Fruit fly (Drosophila melanogaster): ENCODE results near the gene Rpt3R.

The Rpt3R gene

DNA sequence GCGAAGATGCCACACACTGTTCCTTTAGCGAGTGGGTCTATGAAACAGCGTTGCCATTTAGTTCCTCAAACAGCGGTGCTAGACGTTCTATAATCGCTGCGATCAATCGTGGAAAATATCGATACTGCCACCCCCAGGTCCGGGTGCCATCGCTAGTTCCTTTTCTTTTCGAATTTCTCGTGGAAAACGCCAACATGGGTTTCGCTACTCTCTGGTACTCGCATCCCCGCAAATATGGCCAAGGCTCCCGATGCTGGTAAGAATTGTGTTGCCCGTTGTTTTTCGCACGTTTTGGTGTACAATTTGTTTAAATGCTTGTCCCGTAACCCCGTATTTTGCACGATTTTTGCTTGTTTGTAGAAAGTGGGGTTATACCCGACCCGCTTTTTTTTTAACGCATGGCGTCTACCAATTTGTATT is 21.6 kb upstream of the Rpt3R start, which contains the start of gene RpS29 (continued):
- peak; percentile 84 for TF ChIP-seq CG10267 (tag; optimal IDR thresholded peaks at IDR 0.05)
- peak; percentile 99 for TF ChIP-seq MESR4 (GFP tag; optimal IDR thresholded peaks at IDR 0.05)
- peak; percentile 60 for TF ChIP-seq CG14050 (GFP tag; IDR thresholded peaks at IDR 0.05)
- peak; percentile 74 for TF ChIP-seq sisA (GFP tag; IDR thresholded peaks at IDR 0.05)
- peak; percentile 90 for TF ChIP-seq vvl (GFP tag; IDR thresholded peaks at IDR 0.05)
- peak; percentile 84 for TF ChIP-seq fu2 (GFP tag; optimal IDR thresholded peaks at IDR 0.05)
- TF ChIP-seq bcd (GFP tag; optimal IDR thresholded peaks at IDR 0.05): peak; percentile 85
- TF ChIP-seq cad (GFP tag; optimal IDR thresholded peaks at IDR 0.05): no peak
- peak; percentile 100 for TF ChIP-seq E2f2 (GFP tag; IDR thresholded peaks at IDR 0.05)
- TF ChIP-seq eyg (GFP tag; optimal IDR thresholded peaks at IDR 0.05): peak; percentile 70
- TF ChIP-seq ac (GFP tag; optimal IDR thresholded peaks at IDR 0.05): no peak
- peak; percentile 45 for TF ChIP-seq tup (GFP tag; optimal IDR thresholded peaks at IDR 0.05)
- peak; percentile 39 for TF ChIP-seq zen (tag; optimal IDR thresholded peaks at IDR 0.05)
- TF ChIP-seq CG2678 (tag; optimal IDR thresholded peaks at IDR 0.05): peak; percentile 68
- TF ChIP-seq Doc2 (GFP tag; IDR thresholded peaks at IDR 0.05): no peak
- peak; percentile 77 for TF ChIP-seq pfk (GFP tag; optimal IDR thresholded peaks at IDR 0.05)
- TF ChIP-seq HLH54F (GFP tag; optimal IDR thresholded peaks at IDR 0.05): peak; percentile 87
- peak; percentile 57; the same call in 1 of the 2 replicates for TF ChIP-seq CG32767 (GFP tag; IDR thresholded peaks at IDR 0.05)
- no peak for TF ChIP-seq Sox100B (GFP tag; optimal IDR thresholded peaks at IDR 0.05)
- peak; percentile 79 for TF ChIP-seq vfl (GFP tag; optimal IDR thresholded peaks at IDR 0.05)
- peak; percentile 74 for TF ChIP-seq CG32772 (GFP tag; IDR thresholded peaks at IDR 0.05)
- peak; percentile 44 for TF ChIP-seq CG30020 (tag; optimal IDR thresholded peaks at IDR 0.05)
- TF ChIP-seq seq (GFP tag; IDR thresholded peaks at IDR 0.05): no peak; the same call in 1 of the 2 replicates
- TF ChIP-seq Atf-2 (GFP tag; optimal IDR thresholded peaks at IDR 0.05): peak; percentile 30
- 0 out of 3 replicates have a peak, but pooled peaks have one; percentile 43 for TF ChIP-seq C15 (GFP tag; IDR thresholded peaks at IDR 0.05)
- peak; percentile 27 for TF ChIP-seq twi (tag; optimal IDR thresholded peaks at IDR 0.05)
- TF ChIP-seq Tbp (GFP tag; optimal IDR thresholded peaks at IDR 0.05): peak; percentile 61
- TF ChIP-seq CG15073 (GFP tag; optimal IDR thresholded peaks at IDR 0.05): no peak
- TF ChIP-seq da (GFP tag; optimal IDR thresholded peaks at IDR 0.05): peak; percentile 52
- TF ChIP-seq CG10431 (GFP tag; optimal IDR thresholded peaks at IDR 0.05): peak; percentile 70
- peak; percentile 91 for TF ChIP-seq Scr (GFP tag; IDR thresholded peaks at IDR 0.05; ENCODE audit: partially characterized antibody)
- peak; percentile 77 for TF ChIP-seq Dek (tag; optimal IDR thresholded peaks at IDR 0.05)
- peak; percentile 89 for TF ChIP-seq CG12769 (tag; optimal IDR thresholded peaks at IDR 0.05)
- peak; percentile 54 for TF ChIP-seq gsb-n (tag; optimal IDR thresholded peaks at IDR 0.05)
- peak; percentile 95 for TF ChIP-seq Rfx (GFP tag; IDR thresholded peaks at IDR 0.05)
- no peak for TF ChIP-seq tll (GFP tag; optimal IDR thresholded peaks at IDR 0.05)
- no peak for TF ChIP-seq CG11093 (GFP tag; IDR thresholded peaks at IDR 0.05)
- no peak for TF ChIP-seq Elba2 (GFP tag; optimal IDR thresholded peaks at IDR 0.05)
- peak; percentile 54 for TF ChIP-seq HLHmδ (GFP tag; optimal IDR thresholded peaks at IDR 0.05)
- peak; percentile 86 to 90 for TF ChIP-seq dpn (GFP tag; optimal IDR thresholded peaks at IDR 0.05)
- peak; percentile 99 for TF ChIP-seq Med (GFP tag)
- TF ChIP-seq danr (GFP tag; IDR thresholded peaks at IDR 0.05): 0 out of 2 replicates have a peak, but pooled peaks have one; percentile 28
- TF ChIP-seq Dip2 (GFP tag; IDR thresholded peaks at IDR 0.05): no peak
- peak; percentile 82 for TF ChIP-seq HLH4C (GFP tag; IDR thresholded peaks at IDR 0.05; ENCODE audit: partially characterized antibody)
- TF ChIP-seq CG9437 (GFP tag; optimal IDR thresholded peaks at IDR 0.05): no peak
- TF ChIP-seq CG43689 (GFP tag; IDR thresholded peaks at IDR 0.05): no peak
- peak; percentile 71 for TF ChIP-seq Fer3 (tag; optimal IDR thresholded peaks at IDR 0.05)
- TF ChIP-seq CG7839 (tag; optimal IDR thresholded peaks at IDR 0.05): peak; percentile 66
- TF ChIP-seq CG6854 (GFP tag; optimal IDR thresholded peaks at IDR 0.05): peak; percentile 66
- peak; percentile 92 for TF ChIP-seq ken (GFP tag; IDR thresholded peaks at IDR 0.05)
- peak; percentile 83 for TF ChIP-seq p53 (GFP tag; optimal IDR thresholded peaks at IDR 0.05)
